Fruit fly (Drosophila melanogaster): ENCODE measurements around the gene Rpt6R.

The Rpt6R gene

dm6 chr3R:30603881-30604280 is 20.4 kb upstream of the Rpt6R start, which contains the start of gene PH4alphaNE3:
TSS of gene PH4alphaNE3 (plus strand) at chr3R:30604181.
- no peak for TF ChIP-seq jim (GFP tag; optimal IDR thresholded peaks at IDR 0.05)
- no peak for TF ChIP-seq usp (GFP tag; optimal IDR thresholded peaks at IDR 0.05)
- no peak for TF ChIP-seq ey (GFP tag; optimal IDR thresholded peaks at IDR 0.05)
- TF ChIP-seq Abd-B (GFP tag; optimal IDR thresholded peaks at IDR 0.05), result no peak
- no peak for TF ChIP-seq woc (GFP tag; optimal IDR thresholded peaks at IDR 0.05)
- TF ChIP-seq dsf (GFP tag; optimal IDR thresholded peaks at IDR 0.05; ENCODE audit: borderline replicate concordance), result no peak
- no peak for TF ChIP-seq brk (GFP tag; optimal IDR thresholded peaks at IDR 0.05)
- TF ChIP-seq sv (GFP tag; optimal IDR thresholded peaks at IDR 0.05), result no peak
- TF ChIP-seq tai (GFP tag; optimal IDR thresholded peaks at IDR 0.05), result no peak
- no peak for TF ChIP-seq Vsx2 (GFP tag; optimal IDR thresholded peaks at IDR 0.05; ENCODE audit: partially characterized antibody)
- no peak for TF ChIP-seq Jra (GFP tag; optimal IDR thresholded peaks at IDR 0.05)
- TF ChIP-seq CG9705 (GFP tag; optimal IDR thresholded peaks at IDR 0.05), result no peak
- no peak for TF ChIP-seq dl (GFP tag; optimal IDR thresholded peaks at IDR 0.05; ENCODE audit: insufficient read depth in 1 of 2, partially characterized antibody in 2 of 2)

dm6 chr3R:30601440-30602256 is 18.2 kb upstream of the Rpt6R start, which contains the start of the genes CG2246 and CG31021:
TSS of gene CG2246 (minus strand) at chr3R:30601489.
TSS of gene CG31021 (plus strand) at chr3R:30602206.
- TF ChIP-seq Vsx2 (GFP tag; optimal IDR thresholded peaks at IDR 0.05; ENCODE audit: partially characterized antibody) (no peak), tai (GFP tag; optimal IDR thresholded peaks at IDR 0.05) (peak; percentile 1), dmrt93B (GFP tag; optimal IDR thresholded peaks at IDR 0.05) (peak; percentile 2), Myc (optimal IDR thresholded peaks at IDR 0.05) (no peak), sv (GFP tag; optimal IDR thresholded peaks at IDR 0.05) (peak; percentile 74), Rel (GFP tag; optimal IDR thresholded peaks at IDR 0.05) (no peak), Rel (tag; optimal IDR thresholded peaks at IDR 0.05) (no peak), Abd-B (GFP tag; optimal IDR thresholded peaks at IDR 0.05) (no peak), Hnf4 (GFP tag; optimal IDR thresholded peaks at IDR 0.05) (no peak), rgr (GFP tag; optimal IDR thresholded peaks at IDR 0.05) (peak; percentile 49), usp (GFP tag; optimal IDR thresholded peaks at IDR 0.05) (no peak), woc (GFP tag; optimal IDR thresholded peaks at IDR 0.05) (peak; percentile 43), CG32264 (GFP tag; optimal IDR thresholded peaks at IDR 0.05) (no peak), brk (GFP tag; optimal IDR thresholded peaks at IDR 0.05) (peak; percentile 10), Hr83 (GFP tag; optimal IDR thresholded peaks at IDR 0.05; ENCODE audit: poor library complexity, severe bottlenecking) (no peak), h (GFP tag; optimal IDR thresholded peaks at IDR 0.05) (peak; percentile 54), Hr78 (GFP tag; optimal IDR thresholded peaks at IDR 0.05) (no peak), HLH106 (tag; optimal IDR thresholded peaks at IDR 0.05) (peak; percentile 32), CG9705 (GFP tag; optimal IDR thresholded peaks at IDR 0.05) (peak; percentile 22), lola (GFP tag; optimal IDR thresholded peaks at IDR 0.05) (no peak), Dif (GFP tag; optimal IDR thresholded peaks at IDR 0.05; ENCODE audit: partially characterized antibody) (no peak), CrebA (GFP tag; optimal IDR thresholded peaks at IDR 0.05; ENCODE audit: borderline replicate concordance) (no peak), dl (GFP tag; optimal IDR thresholded peaks at IDR 0.05; ENCODE audit: insufficient read depth in 1 of 2, partially characterized antibody in 2 of 2) (no peak), jim (GFP tag; optimal IDR thresholded peaks at IDR 0.05) (no peak), Jra (GFP tag; optimal IDR thresholded peaks at IDR 0.05) (peak; percentile 42), OdsH (GFP tag; optimal IDR thresholded peaks at IDR 0.05) (peak; percentile 1), sage (GFP tag; optimal IDR thresholded peaks at IDR 0.05) (no peak), Sp1 (GFP tag; optimal IDR thresholded peaks at IDR 0.05) (no peak), foxo (GFP tag; optimal IDR thresholded peaks at IDR 0.05) (peak in 1 of 2 experiments; percentile 62), br (GFP tag; optimal IDR thresholded peaks at IDR 0.05) (peak; percentile 31), fru (GFP tag; optimal IDR thresholded peaks at IDR 0.05) (peak; percentile 74), dsf (GFP tag; optimal IDR thresholded peaks at IDR 0.05; ENCODE audit: borderline replicate concordance) (peak; percentile 17), GATAd (GFP tag; optimal IDR thresholded peaks at IDR 0.05) (peak; percentile 19), N (GFP tag; optimal IDR thresholded peaks at IDR 0.05) (no peak), Mio (GFP tag; optimal IDR thresholded peaks at IDR 0.05) (no peak), psq (GFP tag; optimal IDR thresholded peaks at IDR 0.05) (no peak), pan (optimal IDR thresholded peaks at IDR 0.05) (no peak), ey (GFP tag; optimal IDR thresholded peaks at IDR 0.05) (peak; percentile 29), Dfd (GFP tag; optimal IDR thresholded peaks at IDR 0.05) (no peak)
